Fruit fly (Drosophila melanogaster) whole organism, embryonic: Measurements from ENCODE around the gene nudE.
A peak's percentile ranks its signal among the peaks of the same experiment; 100 is the strongest.

ENCODE experiments used
- Antp ChIP-seq: fragments of 200-800 bp; sonication (Bioruptor generic); optimal IDR thresholded peaks from 3 replicates; lab custom pipeline; 2016; ENCODE audit warnings: missing biosample characterization, missing genetic modification characterization
- Atf3 ChIP-seq: fragments of 200-800 bp; sonication (Bioruptor generic); optimal IDR thresholded peaks from 3 replicates; lab custom pipeline; 2016; ENCODE audit warnings: missing biosample characterization, missing genetic modification characterization
- Bgb ChIP-seq: fragments of 200-800 bp; sonication (Bioruptor generic); IDR thresholded peaks from 2 replicates; pipeline ENCODE4 v1.3.6; 2022; ENCODE audit warnings: missing biosample characterization, missing genetic modification characterization; ENCODE audit not compliant: partially characterized antibody
- C15 ChIP-seq: fragments of 200-800 bp; sonication (Bioruptor generic); IDR thresholded peaks from 3 replicates; pipeline ENCODE4 v1.3.6; 2022; ENCODE audit warnings: missing biosample characterization, missing genetic modification characterization
- CG1024 ChIP-seq: fragments of 200-800 bp; sonication (Bioruptor generic); IDR thresholded peaks from 2 replicates; pipeline ENCODE4 v1.3.6; 2022; ENCODE audit warnings: missing biosample characterization, missing genetic modification characterization
- CG11456 ChIP-seq: fragments of 200-800 bp; sonication (Bioruptor generic); IDR thresholded peaks from 3 replicates; pipeline ENCODE4 v1.3.6; 2022; ENCODE audit warnings: missing biosample characterization, missing genetic modification characterization
- CG14014 ChIP-seq: fragments of 200-800 bp; sonication (Bioruptor generic); IDR thresholded peaks from 2 replicates; pipeline ENCODE4 v1.3.6; 2022; ENCODE audit warnings: missing biosample characterization, missing genetic modification characterization
- CG14965 ChIP-seq: fragments of 200-800 bp; sonication (Bioruptor generic); optimal IDR thresholded peaks from 2 replicates; lab custom pipeline; 2016; ENCODE audit warnings: missing biosample characterization, missing genetic modification characterization, borderline replicate concordance
- CG16779 ChIP-seq: fragments of 200-800 bp; sonication (Bioruptor generic); IDR thresholded peaks from 2 replicates; pipeline ENCODE4 v1.3.6; 2022; ENCODE audit warnings: missing biosample characterization, missing genetic modification characterization
- CG16815 ChIP-seq: fragments of 200-800 bp; sonication (Bioruptor generic); optimal IDR thresholded peaks from 3 replicates; lab custom pipeline; 2017; ENCODE audit warnings: missing biosample characterization, mild to moderate bottlenecking, missing genetic modification characterization
- CG17802 ChIP-seq: fragments of 200-800 bp; sonication (Bioruptor generic); optimal IDR thresholded peaks from 2 replicates; lab custom pipeline; 2018; ENCODE audit warnings: missing biosample characterization, mild to moderate bottlenecking, missing genetic modification characterization, moderate library complexity
- CG18476 ChIP-seq: fragments of 200-800 bp; sonication (Bioruptor generic); optimal IDR thresholded peaks from 2 replicates; lab custom pipeline; 2016; ENCODE audit warnings: missing biosample characterization, mild to moderate bottlenecking, missing genetic modification characterization
- CG2875 ChIP-seq: fragments of 200-800 bp; sonication (Bioruptor generic); optimal IDR thresholded peaks from 2 replicates; lab custom pipeline; 2017; ENCODE audit warnings: missing biosample characterization, mild to moderate bottlenecking, missing genetic modification characterization, missing genetic modification reagents
- CG6272 ChIP-seq: fragments of 200-800 bp; sonication (Bioruptor generic); IDR thresholded peaks from 2 replicates; pipeline ENCODE4 v1.3.6; 2022; ENCODE audit warnings: missing biosample characterization, missing genetic modification characterization
- CG7987 ChIP-seq: fragments of 200-800 bp; sonication (Bioruptor generic); optimal IDR thresholded peaks from 2 replicates; lab custom pipeline; 2018; ENCODE audit warnings: missing biosample characterization, mild to moderate bottlenecking, missing genetic modification characterization, moderate library complexity
- CG8924 ChIP-seq: fragments of 200-800 bp; optimal IDR thresholded peaks from 3 replicates; lab custom pipeline; 2019; ENCODE audit warnings: missing biosample characterization, mild to moderate bottlenecking, missing genetic modification characterization, moderate library complexity
- CG9932 ChIP-seq: fragments of 200-800 bp; sonication (Bioruptor generic); IDR thresholded peaks from 2 replicates; pipeline ENCODE4 v1.3.6; 2022; ENCODE audit warnings: missing biosample characterization, missing genetic modification characterization
- Camta ChIP-seq: fragments of 200-800 bp; sonication (Bioruptor generic); optimal IDR thresholded peaks from 2 replicates; lab custom pipeline; 2016; ENCODE audit warnings: missing biosample characterization, missing genetic modification characterization
- Chrac-16 ChIP-seq: fragments of 200-800 bp; sonication (Bioruptor generic); optimal IDR thresholded peaks from 3 replicates; lab custom pipeline; 2016; ENCODE audit warnings: missing biosample characterization, missing genetic modification characterization
- Deaf1 ChIP-seq: fragments of 200-800 bp; optimal IDR thresholded peaks from 3 replicates; lab custom pipeline; 2019; ENCODE audit warnings: missing biosample characterization, mild to moderate bottlenecking, missing genetic modification characterization, moderate library complexity
- Dll ChIP-seq: fragments of 200-800 bp; sonication (Bioruptor generic); IDR thresholded peaks from 4 replicates; pipeline ENCODE4 v1.3.6; 2022; ENCODE audit warnings: missing biosample characterization, missing genetic modification characterization; ENCODE audit not compliant: partially characterized antibody
- Fer3 ChIP-seq: fragments of 200-800 bp; sonication (Bioruptor generic); optimal IDR thresholded peaks from 2 replicates; lab custom pipeline; 2018; ENCODE audit warnings: missing biosample characterization, mild to moderate bottlenecking, missing genetic modification characterization, moderate library complexity
- HLH3B ChIP-seq: fragments of 200-800 bp; sonication (Bioruptor generic); IDR thresholded peaks from 2 replicates; pipeline ENCODE4 v1.3.6; 2022; ENCODE audit warnings: missing biosample characterization, missing genetic modification characterization
- Lpt ChIP-seq: fragments of >200 bp; optimal IDR thresholded peaks from 2 replicates; lab custom pipeline; 2018; ENCODE audit warnings: missing biosample characterization, missing genetic modification characterization
- Max ChIP-seq: fragments of 200-800 bp; sonication (Bioruptor generic); optimal IDR thresholded peaks from 2 replicates; lab custom pipeline; 2016; ENCODE audit warnings: missing biosample characterization, mild to moderate bottlenecking, missing genetic modification characterization
- Mrtf ChIP-seq: fragments of 200-800 bp; sonication (Bioruptor generic); IDR thresholded peaks from 3 replicates; pipeline ENCODE4 v1.3.6; 2022; ENCODE audit warnings: missing biosample characterization, missing genetic modification characterization
- Sry-β ChIP-seq: fragments of 200-800 bp; sonication (Bioruptor generic); optimal IDR thresholded peaks from 2 replicates; lab custom pipeline; 2018; ENCODE audit warnings: missing biosample characterization, mild to moderate bottlenecking, missing genetic modification characterization, moderate library complexity
- abd-A ChIP-seq: fragments of 200-800 bp; sonication (Bioruptor generic); optimal IDR thresholded peaks from 3 replicates; lab custom pipeline; 2019; ENCODE audit warnings: missing biosample characterization, mild to moderate bottlenecking, missing genetic modification characterization, moderate library complexity
- ara ChIP-seq: fragments of 200-800 bp; sonication (Bioruptor generic); IDR thresholded peaks from 2 replicates; pipeline ENCODE4 v1.3.6; 2022; ENCODE audit warnings: missing biosample characterization, missing genetic modification characterization
- cg ChIP-seq: fragments of 200-800 bp; sonication (Bioruptor generic); optimal IDR thresholded peaks from 3 replicates; lab custom pipeline; 2019; ENCODE audit warnings: missing biosample characterization, mild to moderate bottlenecking, missing genetic modification characterization, moderate library complexity
- chn ChIP-seq: fragments of 200-800 bp; sonication (Bioruptor generic); optimal IDR thresholded peaks from 2 replicates; lab custom pipeline; 2016; ENCODE audit warnings: missing biosample characterization, missing genetic modification characterization
- dati ChIP-seq: fragments of 200-800 bp; sonication (Bioruptor generic); IDR thresholded peaks from 2 replicates; pipeline ENCODE4 v1.3.6; 2022; ENCODE audit warnings: missing biosample characterization, missing genetic modification characterization
- dimm ChIP-seq: fragments of 200-800 bp; sonication (Bioruptor generic); IDR thresholded peaks from 2 replicates; pipeline ENCODE4 v1.3.6; 2022; ENCODE audit warnings: missing biosample characterization, missing genetic modification characterization
- dpn ChIP-seq, 2 experiments: fragments of 200-800 bp; sonication (Bioruptor generic); optimal IDR thresholded peaks; 3 replicates each; lab custom pipeline; 2016; ENCODE audit warnings: missing biosample characterization in 2 of 2, missing genetic modification characterization in 2 of 2
- en ChIP-seq: fragments of 200-800 bp; sonication (Bioruptor generic); optimal IDR thresholded peaks from 2 replicates; lab custom pipeline; 2016; ENCODE audit warnings: missing biosample characterization, missing genetic modification characterization
- ewg ChIP-seq: fragments of 200-800 bp; sonication (Bioruptor generic); optimal IDR thresholded peaks from 3 replicates; lab custom pipeline; 2017; ENCODE audit warnings: mild to moderate bottlenecking, missing biosample characterization, missing genetic modification reagents, missing genetic modification characterization
- eyg ChIP-seq: fragments of 200-800 bp; sonication (Bioruptor generic); optimal IDR thresholded peaks from 3 replicates; lab custom pipeline; 2016; ENCODE audit warnings: missing biosample characterization, missing genetic modification characterization
- knrl ChIP-seq: fragments of 200-800 bp; sonication (Bioruptor generic); IDR thresholded peaks from 3 replicates; pipeline ENCODE4 v1.3.6; 2022; ENCODE audit warnings: missing biosample characterization, missing genetic modification characterization; ENCODE audit not compliant: partially characterized antibody
- maf-S ChIP-seq: fragments of 200-800 bp; sonication (Bioruptor generic); optimal IDR thresholded peaks from 2 replicates; lab custom pipeline; 2016; ENCODE audit warnings: missing biosample characterization, missing genetic modification characterization
- pfk ChIP-seq: fragments of 200-800 bp; sonication (Bioruptor generic); optimal IDR thresholded peaks from 2 replicates; lab custom pipeline; 2018; ENCODE audit warnings: missing biosample characterization, mild to moderate bottlenecking, missing genetic modification characterization, moderate library complexity
- psq ChIP-seq: fragments of 200-800 bp; sonication (Bioruptor generic); optimal IDR thresholded peaks from 2 replicates; lab custom pipeline; 2017; ENCODE audit warnings: missing biosample characterization, missing genetic modification characterization
- ranshi ChIP-seq: fragments of 200-800 bp; sonication (Bioruptor generic); IDR thresholded peaks from 2 replicates; pipeline ENCODE4 v1.3.6; 2022; ENCODE audit warnings: missing biosample characterization, missing genetic modification characterization
- scrt ChIP-seq: fragments of 200-800 bp; sonication (Bioruptor generic); optimal IDR thresholded peaks from 2 replicates; lab custom pipeline; 2018; ENCODE audit warnings: missing biosample characterization, mild to moderate bottlenecking, missing genetic modification characterization, moderate library complexity
- sens ChIP-seq: fragments of 200-800 bp; sonication (Bioruptor generic); peaks from one replicate; lab custom pipeline; 2016; ENCODE audit warnings: missing biosample characterization, missing genetic modification characterization
- sens-2 ChIP-seq: fragments of 200-800 bp; sonication (Bioruptor generic); IDR thresholded peaks from 2 replicates; pipeline ENCODE4 v1.3.6; 2022; ENCODE audit warnings: missing biosample characterization, missing genetic modification characterization
- seq ChIP-seq: fragments of 200-800 bp; sonication (Bioruptor generic); IDR thresholded peaks from 2 replicates; pipeline ENCODE4 v1.3.6; 2022; ENCODE audit warnings: missing biosample characterization, missing genetic modification characterization
- so ChIP-seq: fragments of 200-800 bp; sonication (Bioruptor generic); IDR thresholded peaks from 3 replicates; pipeline ENCODE4 v1.3.6; 2022; ENCODE audit warnings: missing biosample characterization, missing genetic modification characterization
- stwl ChIP-seq: fragments of 200-800 bp; sonication (Bioruptor generic); optimal IDR thresholded peaks from 3 replicates; lab custom pipeline; 2018; ENCODE audit warnings: missing biosample characterization, mild to moderate bottlenecking, missing genetic modification characterization, moderate library complexity
- sug ChIP-seq: fragments of 200-800 bp; optimal IDR thresholded peaks from 2 replicates; lab custom pipeline; 2019; ENCODE audit warnings: missing biosample characterization, mild to moderate bottlenecking, missing genetic modification characterization, moderate library complexity

nudE gene

dm6 chr3L:9856430-9857218, 42.4 kb upstream of the nudE start (continued):
- TF ChIP-seq Mrtf (peak; percentile 72; the same call in 2 of the 3 replicates), Lpt (no peak), HLH3B (GFP tag; lab: Robert Waterston, UW) (peak; percentile 85), dimm (GFP tag; lab: Robert Waterston, UW) (peak; percentile 57), eyg (GFP tag; lab: Kevin White, UChicago) (no peak), maf-S (GFP tag; lab: Kevin White, UChicago) (no peak), ewg (peak; percentile 66), Chrac-16 (peak; percentile 74), CG11456 (GFP tag; lab: Robert Waterston, UW) (0 out of 3 replicates have a peak, but pooled peaks have one; percentile 49), CG7987 (no peak), psq (GFP tag; lab: Kevin White, UChicago) (peak; percentile 70), CG14014 (GFP tag; lab: Robert Waterston, UW) (peak; percentile 63; the same call in 1 of the 2 replicates), CG16815 (GFP tag; lab: Kevin White, UChicago) (peak; percentile 67), stwl (tag; lab: Kevin White, UChicago) (peak; percentile 38), dpn (GFP tag; optimal IDR thresholded peaks at IDR 0.05; lab: Kevin White, UChicago) (peak in 1 of 2 experiments; percentile 61), sens (GFP tag; lab: Kevin White, UChicago) (peak; percentile 84), Atf3 (no peak), Max (peak; percentile 34), ara (GFP tag; lab: Robert Waterston, UW) (peak; percentile 85), Sry-β (GFP tag; lab: Kevin White, UChicago) (peak; percentile 22), Bgb (GFP tag; lab: Robert Waterston, UW) (no peak), cg (GFP tag; lab: Kevin White, UChicago) (no peak), Deaf1 (peak; percentile 68), Camta (no peak), CG9932 (GFP tag; lab: Robert Waterston, UW) (peak; percentile 52; the same call in 1 of the 2 replicates), CG17802 (tag; lab: Kevin White, UChicago) (no peak), CG6272 (peak; percentile 69; the same call in 1 of the 2 replicates), abd-A (peak; percentile 90), en (GFP tag; lab: Kevin White, UChicago) (no peak), scrt (GFP tag; lab: Kevin White, UChicago) (peak; percentile 51), CG16779 (GFP tag; lab: Robert Waterston, UW) (no peak), CG8924 (tag; lab: Kevin White, UChicago) (peak; percentile 88), Dll (no peak), ranshi (GFP tag; lab: Robert Waterston, UW) (peak; percentile 81), knrl (GFP tag; lab: Robert Waterston, UW) (no peak), so (GFP tag; lab: Robert Waterston, UW) (peak; percentile 80; the same call in 2 of the 3 replicates), CG14965 (no peak), pfk (GFP tag; lab: Kevin White, UChicago) (no peak), seq (GFP tag; lab: Robert Waterston, UW) (peak; percentile 76), Antp (no peak), CG18476 (GFP tag; lab: Kevin White, UChicago) (peak; percentile 23), sens-2 (GFP tag; lab: Robert Waterston, UW) (peak; percentile 69; the same call in 1 of the 2 replicates), C15 (no peak), Fer3 (tag; lab: Kevin White, UChicago) (peak; percentile 76), CG1024 (GFP tag; lab: Robert Waterston, UW) (peak; percentile 70), CG2875 (GFP tag; lab: Kevin White, UChicago) (peak; percentile 78), chn (GFP tag; lab: Kevin White, UChicago) (peak; percentile 28), sug (no peak), dati (no peak)
